Worm (Caenorhabditis elegans) whole organism, L4 larva: ENCODE results near the gene col-165.

Experiments used
- F26F4.8 ChIP-seq: fragments of 200-800 bp; sonication (Bioruptor generic); conservative IDR thresholded peaks from 2 replicates; pipeline ENCODE4 v1.3.6; 2022; ENCODE audit warnings: missing genetic modification characterization, missing compliant biosample characterization
- R02D3.7 ChIP-seq: fragments of 150-350 bp; sonication (generic microtip); optimal IDR thresholded peaks from 3 replicates; lab custom pipeline; 2014; ENCODE audit warnings: missing biosample characterization, missing genetic modification characterization
- T26A8.4 ChIP-seq: fragments of 200-800 bp; sonication (Bioruptor generic); IDR thresholded peaks from 2 replicates; pipeline ENCODE4 v1.3.6; 2022; ENCODE audit warnings: missing genetic modification characterization, missing compliant biosample characterization
- Y105C5A.15 ChIP-seq: fragments of 200-800 bp; sonication (Bioruptor generic); IDR thresholded peaks from 2 replicates; pipeline ENCODE4 v1.3.6; 2022; ENCODE audit warnings: missing genetic modification characterization, missing compliant biosample characterization
- Y5F2A.4 ChIP-seq: fragments of 200-800 bp; sonication (Bioruptor generic); optimal IDR thresholded peaks from 2 replicates; lab custom pipeline; 2018; ENCODE audit warnings: mild to moderate bottlenecking, missing genetic modification characterization, missing compliant biosample characterization
- ZK546.5 ChIP-seq, 2 experiments: sonication (generic microtip); optimal IDR thresholded peaks; 2 replicates each; lab custom pipeline; 2017; ENCODE audit warnings: missing biosample characterization in 2 of 2, missing genetic modification characterization in 2 of 2
- attf-4 ChIP-seq: sonication (generic microtip); optimal IDR thresholded peaks from 3 replicates; lab custom pipeline; 2017; ENCODE audit warnings: missing biosample characterization, missing genetic modification characterization
- ceh-44 ChIP-seq: fragments of 200-800 bp; sonication (Bioruptor generic); IDR thresholded peaks from 2 replicates; pipeline ENCODE4 v1.3.6; 2022; ENCODE audit warnings: missing genetic modification reagents, missing genetic modification characterization, missing compliant biosample characterization
- ctbp-1 ChIP-seq: fragments of 200-800 bp; sonication (Bioruptor generic); IDR thresholded peaks from 2 replicates; pipeline ENCODE4 v1.3.6; 2022; ENCODE audit warnings: missing genetic modification reagents, missing genetic modification characterization, missing compliant biosample characterization
- daf-12 ChIP-seq: fragments of 150-350 bp; optimal IDR thresholded peaks from 2 replicates; lab custom pipeline; 2014; ENCODE audit warnings: missing biosample characterization, missing genetic modification reagents, missing genetic modification characterization
- daf-16 ChIP-seq, 3 experiments: sonication (generic microtip); optimal IDR thresholded peaks; 2 replicates each; lab custom pipeline; 2016 to 2017; ENCODE audit warnings: missing genetic modification characterization in 3 of 3, missing genetic modification reagents in 3 of 3, mild to moderate bottlenecking in 2 of 3, missing compliant biosample characterization in 2 of 3, missing biosample characterization in 1 of 3, moderate library complexity in 1 of 3
- dmd-6 ChIP-seq: fragments of 200-800 bp; sonication (Bioruptor generic); IDR thresholded peaks from 2 replicates; pipeline ENCODE4 v1.3.6; 2022; ENCODE audit warnings: missing genetic modification reagents, missing genetic modification characterization, missing compliant biosample characterization
- dpl-1 ChIP-seq: fragments of 150-350 bp; optimal IDR thresholded peaks from 2 replicates; lab custom pipeline; 2014; ENCODE audit warnings: missing biosample characterization, missing genetic modification reagents, missing genetic modification characterization
- duxl-1 ChIP-seq: sonication (generic microtip); optimal IDR thresholded peaks from 2 replicates; lab custom pipeline; 2016; ENCODE audit warnings: mild to moderate bottlenecking, missing genetic modification characterization, moderate library complexity, missing compliant biosample characterization; ENCODE audit not compliant: poor library complexity
- dve-1 ChIP-seq: sonication (generic microtip); optimal IDR thresholded peaks from 2 replicates; lab custom pipeline; 2017; ENCODE audit warnings: antibody characterized with exemption, mild to moderate bottlenecking, missing genetic modification characterization, missing compliant biosample characterization; ENCODE audit not compliant: insufficient read depth
- gei-8 ChIP-seq: fragments of 200-800 bp; sonication (Bioruptor generic); optimal IDR thresholded peaks from 2 replicates; lab custom pipeline; 2018; ENCODE audit warnings: mild to moderate bottlenecking, missing genetic modification characterization, missing compliant biosample characterization
- hif-1 ChIP-seq, 2 experiments: sonication (generic microtip); optimal IDR thresholded peaks; 2 replicates each; lab custom pipeline; 2016 to 2017; ENCODE audit warnings: missing compliant biosample characterization in 2 of 2, missing genetic modification characterization in 2 of 2, missing genetic modification reagents in 2 of 2, missing genotype in 2 of 2, mild to moderate bottlenecking in 1 of 2
- hlh-30 ChIP-seq: sonication (generic microtip); optimal IDR thresholded peaks from 2 replicates; lab custom pipeline; 2017; ENCODE audit warnings: antibody characterized with exemption, mild to moderate bottlenecking, missing genetic modification characterization, missing compliant biosample characterization; ENCODE audit not compliant: insufficient read depth
- jun-1 ChIP-seq: fragments of 150-350 bp; optimal IDR thresholded peaks from 2 replicates; lab custom pipeline; 2014; ENCODE audit warnings: missing biosample characterization, missing genetic modification reagents, missing genetic modification characterization
- lin-1 ChIP-seq: fragments of 200-800 bp; sonication (Bioruptor generic); IDR thresholded peaks from 2 replicates; pipeline ENCODE4 v1.3.6; 2022; ENCODE audit warnings: missing genetic modification reagents, missing genetic modification characterization, missing compliant biosample characterization
- lin-13 ChIP-seq: fragments of 150-350 bp; optimal IDR thresholded peaks from 2 replicates; lab custom pipeline; 2014; ENCODE audit warnings: missing biosample characterization, missing genetic modification reagents, missing genetic modification characterization
- lin-15B ChIP-seq: fragments of 150-350 bp; sonication (generic microtip); optimal IDR thresholded peaks from 3 replicates; lab custom pipeline; 2014; ENCODE audit warnings: missing biosample characterization, missing genetic modification characterization
- madf-5 ChIP-seq, 2 experiments: fragments of 200-800 bp; sonication (Bioruptor generic); IDR thresholded peaks; 2 replicates each; pipeline ENCODE4 v1.3.6; 2022; ENCODE audit warnings: missing compliant biosample characterization in 2 of 2, missing genetic modification characterization in 2 of 2
- mdl-1 ChIP-seq, 2 experiments: fragments of 150-350 bp in 1 of 2; sonication (generic microtip) in 1 of 2; optimal IDR thresholded peaks; 2 replicates each; lab custom pipeline; 2014 to 2017; ENCODE audit warnings: missing biosample characterization in 2 of 2, missing genetic modification characterization in 2 of 2
- mdt-29 ChIP-seq: fragments of 200-800 bp; sonication (Bioruptor generic); IDR thresholded peaks from 2 replicates; pipeline ENCODE4 v1.3.6; 2022; ENCODE audit warnings: missing genetic modification reagents, missing genetic modification characterization, missing compliant biosample characterization
- mep-1 ChIP-seq: fragments of 150-350 bp; sonication (generic microtip); optimal IDR thresholded peaks from 3 replicates; lab custom pipeline; 2014; ENCODE audit warnings: missing biosample characterization, missing genetic modification characterization
- mes-2 ChIP-seq: sonication (generic microtip); optimal IDR thresholded peaks from 2 replicates; lab custom pipeline; 2016; ENCODE audit warnings: missing genotype, mild to moderate bottlenecking, missing genetic modification characterization, missing compliant biosample characterization; ENCODE audit not compliant: poor library complexity, severe bottlenecking
- mxl-2 ChIP-seq: fragments of 200-800 bp; sonication (Bioruptor generic); conservative IDR thresholded peaks from 2 replicates; pipeline ENCODE4 v1.3.6; 2022; ENCODE audit warnings: missing genetic modification reagents, missing genetic modification characterization, missing compliant biosample characterization
- nhr-102 ChIP-seq: sonication (generic microtip); optimal IDR thresholded peaks from 2 replicates; lab custom pipeline; 2016; ENCODE audit warnings: mild to moderate bottlenecking, missing genetic modification characterization, moderate library complexity, missing compliant biosample characterization
- nhr-11 ChIP-seq: fragments of 150-350 bp; optimal IDR thresholded peaks from 2 replicates; lab custom pipeline; 2014; ENCODE audit warnings: missing biosample characterization, missing genetic modification characterization
- nhr-28 ChIP-seq: fragments of 150-350 bp; optimal IDR thresholded peaks from 2 replicates; lab custom pipeline; 2014; ENCODE audit warnings: missing biosample characterization, missing genetic modification characterization
- nhr-41 ChIP-seq: fragments of 200-800 bp; sonication (Bioruptor generic); IDR thresholded peaks from 2 replicates; pipeline ENCODE4 v1.3.6; 2022; ENCODE audit warnings: missing genetic modification reagents, missing genetic modification characterization, missing compliant biosample characterization
- pqm-1 ChIP-seq: sonication (generic microtip); optimal IDR thresholded peaks from 2 replicates; lab custom pipeline; 2017; ENCODE audit warnings: missing biosample characterization, missing genetic modification characterization
- saeg-2 ChIP-seq: fragments of 200-800 bp; sonication (Bioruptor generic); IDR thresholded peaks from 2 replicates; pipeline ENCODE4 v1.3.6; 2022; ENCODE audit warnings: missing genetic modification reagents, missing genetic modification characterization, missing compliant biosample characterization
- snpc-1.2 ChIP-seq: fragments of 200-800 bp; sonication (Bioruptor generic); IDR thresholded peaks from 2 replicates; pipeline ENCODE4 v1.3.6; 2022; ENCODE audit warnings: missing genetic modification reagents, missing genetic modification characterization, missing compliant biosample characterization
- snpc-4 ChIP-seq: fragments of 150-350 bp; optimal IDR thresholded peaks from 2 replicates; lab custom pipeline; 2014; ENCODE audit warnings: missing biosample characterization, missing genetic modification characterization
- spr-3 ChIP-seq: fragments of 200-800 bp; sonication (Bioruptor generic); optimal IDR thresholded peaks from 2 replicates; lab custom pipeline; 2018; ENCODE audit warnings: mild to moderate bottlenecking, missing genetic modification characterization, missing compliant biosample characterization
- tag-97 ChIP-seq: fragments of 200-800 bp; sonication (Bioruptor generic); IDR thresholded peaks from 2 replicates; pipeline ENCODE4 v1.3.6; 2022; ENCODE audit warnings: missing genetic modification characterization, missing compliant biosample characterization
- unc-130 ChIP-seq: sonication (generic microtip); optimal IDR thresholded peaks from 2 replicates; lab custom pipeline; 2016; ENCODE audit warnings: missing genetic modification reagents, missing genetic modification characterization, missing compliant biosample characterization
- unc-62 ChIP-seq, 3 experiments: fragments of 150-350 bp in 1 of 3; sonication (generic microtip); optimal IDR thresholded peaks in 2 of 3; peaks in 1 of 3; 1 replicate in 1 of 3; 2 replicates in 2 of 3; lab custom pipeline; 2014 to 2017; ENCODE audit warnings: missing biosample characterization in 3 of 3, missing genetic modification characterization in 3 of 3, missing genetic modification reagents in 3 of 3, missing genotype in 1 of 3
- zfp-2 ChIP-seq: sonication (generic microtip); optimal IDR thresholded peaks from 2 replicates; lab custom pipeline; 2016; ENCODE audit warnings: mild to moderate bottlenecking, missing genetic modification characterization, missing compliant biosample characterization
- zfp-3 ChIP-seq: fragments of 200-800 bp; sonication (Bioruptor generic); conservative IDR thresholded peaks from 2 replicates; pipeline ENCODE4 v1.3.6; 2022; ENCODE audit warnings: missing genetic modification reagents, missing genetic modification characterization, missing compliant biosample characterization
- zip-11 ChIP-seq: fragments of 200-800 bp; sonication (Bioruptor generic); IDR thresholded peaks from 2 replicates; pipeline ENCODE4 v1.3.6; 2022; ENCODE audit warnings: missing genetic modification characterization, missing compliant biosample characterization
- ztf-7 ChIP-seq: fragments of 150-350 bp; optimal IDR thresholded peaks from 2 replicates; lab custom pipeline; 2014; ENCODE audit warnings: missing biosample characterization, missing genetic modification characterization

Gene col-165

ce11 chrX:4383316-4383936 is 30.0 kb downstream of the col-165 start, which contains the start of gene lst-2 (continued):
- TF ChIP-seq nhr-41 (GFP tag; lab: Robert Waterston, UW) (no peak), mdt-29 (GFP tag; lab: Robert Waterston, UW) (no peak), dpl-1 (GFP tag; lab: Kevin White, UChicago) (no peak), zfp-2 (tag; lab: Kevin White, UChicago) (no peak), Y5F2A.4 (GFP tag; lab: Kevin White, UChicago) (no peak)
- TF ChIP-seq, all 104 proteins: peak for 4

- TF ChIP-seq snpc-1.2 (GFP tag; lab: Robert Waterston, UW) (no peak), spr-3 (GFP tag; lab: Kevin White, UChicago) (no peak), lin-13 (no peak), nhr-28 (tag; lab: Kevin White, UChicago) (peak; percentile 4), F26F4.8 (GFP tag; lab: Robert Waterston, UW) (no peak), ctbp-1 (no peak), mep-1 (tag; lab: Kevin White, UChicago) (no peak), hlh-30 (tag; lab: Kevin White, UChicago) (peak; percentile 69), ztf-7 (tag; lab: Kevin White, UChicago) (no peak), mdl-1 (tag; optimal IDR thresholded peaks at IDR 0.05; lab: Kevin White, UChicago) (peak in 1 of 2 experiments; percentile 5)
These were observed 33.1 kb downstream of the col-165 start for ce11 chrX:4386493-4386892.

ce11 chrX:4388834-4389409 is 35.5 kb downstream of the col-165 start, which contains the start of gene dpy-23:
TSS of gene dpy-23 (plus strand) at chrX:4389359.
- TF ChIP-seq snpc-4 (tag; lab: Kevin White, UChicago) (no peak), attf-4 (tag; lab: Kevin White, UChicago) (no peak), unc-62 (GFP tag; optimal IDR thresholded peaks at IDR 0.05 in 1 of 2; lab: Kevin White, UChicago) (peak in 1 of 2 experiments; percentile 61), unc-62 (tag; optimal IDR thresholded peaks at IDR 0.05; lab: Kevin White, UChicago) (no peak), zip-11 (no peak), duxl-1 (tag; lab: Kevin White, UChicago) (peak; percentile 58), tag-97 (GFP tag; lab: Robert Waterston, UW) (no peak), dve-1 (peak; percentile 96), nhr-102 (tag; lab: Kevin White, UChicago) (peak; percentile 67), lin-15B (tag; lab: Kevin White, UChicago) (no peak), gei-8 (GFP tag; lab: Kevin White, UChicago) (no peak), mes-2 (tag; lab: Kevin White, UChicago) (peak; percentile 82), pqm-1 (tag; lab: Kevin White, UChicago) (no peak), daf-12 (tag; lab: Kevin White, UChicago) (no peak), dmd-6 (GFP tag; lab: Robert Waterston, UW) (peak; percentile 90), zfp-3 (GFP tag; lab: Robert Waterston, UW) (peak; percentile 67; the same call in 1 of the 2 replicates), daf-16 (GFP tag; optimal IDR thresholded peaks at IDR 0.05; lab: Kevin White, UChicago) (peak; percentile 1 to 47), daf-16 (tag; optimal IDR thresholded peaks at IDR 0.05; lab: Kevin White, UChicago) (peak; percentile 73), madf-5 (GFP tag; IDR thresholded peaks at IDR 0.05; lab: Robert Waterston, UW) (no peak), snpc-1.2 (GFP tag; lab: Robert Waterston, UW) (no peak), hif-1 (tag; optimal IDR thresholded peaks at IDR 0.05; lab: Kevin White, UChicago) (peak in 1 of 2 experiments; percentile 80), R02D3.7 (no peak), saeg-2 (GFP tag; lab: Robert Waterston, UW) (0 out of 2 replicates have a peak, but pooled peaks have one; percentile 39), unc-130 (GFP tag; lab: Kevin White, UChicago) (no peak), jun-1 (tag; lab: Kevin White, UChicago) (peak; percentile 82), zfp-2 (tag; lab: Kevin White, UChicago) (peak; percentile 27), ceh-44 (no peak), nhr-11 (tag; lab: Kevin White, UChicago) (peak; percentile 92), Y105C5A.15 (no peak), mxl-2 (GFP tag; lab: Robert Waterston, UW) (no peak), T26A8.4 (GFP tag; lab: Robert Waterston, UW) (peak; percentile 82), nhr-41 (GFP tag; lab: Robert Waterston, UW) (peak; percentile 49; the same call in 1 of the 2 replicates), lin-1 (GFP tag; lab: Robert Waterston, UW) (0 out of 2 replicates have a peak, but pooled peaks have one; percentile 49), ZK546.5 (tag; optimal IDR thresholded peaks at IDR 0.05; lab: Kevin White, UChicago) (no peak)
